Fruit fly (Drosophila melanogaster) whole organism, embryonic: ENCODE results near the gene Nadsyn.

Experiments
- BEAF-32 ChIP-seq: fragments of 200-800 bp; sonication (Bioruptor generic); optimal IDR thresholded peaks from 3 replicates; lab custom pipeline; 2017; ENCODE audit warnings: missing biosample characterization, missing genetic modification characterization, mild to moderate bottlenecking, moderate library complexity, missing genetic modification reagents
- CG10959 ChIP-seq: fragments of 200-800 bp; sonication (Bioruptor generic); IDR thresholded peaks from 2 replicates; pipeline ENCODE4 v1.3.6; 2022; ENCODE audit warnings: missing biosample characterization, missing genetic modification characterization
- CG11695 ChIP-seq: fragments of 200-800 bp; sonication (Bioruptor generic); IDR thresholded peaks from 3 replicates; pipeline ENCODE4 v1.3.6; 2022; ENCODE audit warnings: missing biosample characterization, missing genetic modification characterization
- CG12104 ChIP-seq: fragments of 200-800 bp; sonication (Bioruptor generic); optimal IDR thresholded peaks from 3 replicates; lab custom pipeline; 2016; ENCODE audit warnings: missing biosample characterization, missing genetic modification characterization
- CG12155 ChIP-seq: fragments of 200-800 bp; sonication (Bioruptor generic); optimal IDR thresholded peaks from 3 replicates; lab custom pipeline; 2016; ENCODE audit warnings: missing biosample characterization, missing genetic modification characterization
- CG12659 ChIP-seq: fragments of 200-800 bp; sonication (Bioruptor generic); optimal IDR thresholded peaks from 3 replicates; lab custom pipeline; 2017; ENCODE audit warnings: mild to moderate bottlenecking, missing biosample characterization, missing genetic modification reagents, missing genetic modification characterization
- CG13287 ChIP-seq: fragments of 200-800 bp; sonication (Bioruptor generic); IDR thresholded peaks from 2 replicates; pipeline ENCODE4 v1.3.6; 2022; ENCODE audit warnings: missing biosample characterization, missing genetic modification characterization; ENCODE audit not compliant: partially characterized antibody
- CG15011 ChIP-seq: fragments of 200-800 bp; sonication (Bioruptor generic); optimal IDR thresholded peaks from 3 replicates; lab custom pipeline; 2018; ENCODE audit warnings: missing biosample characterization, mild to moderate bottlenecking, missing genetic modification characterization
- CG16779 ChIP-seq: fragments of 200-800 bp; sonication (Bioruptor generic); IDR thresholded peaks from 2 replicates; pipeline ENCODE4 v1.3.6; 2022; ENCODE audit warnings: missing biosample characterization, missing genetic modification characterization
- CG16815 ChIP-seq: fragments of 200-800 bp; sonication (Bioruptor generic); optimal IDR thresholded peaks from 3 replicates; lab custom pipeline; 2017; ENCODE audit warnings: missing biosample characterization, mild to moderate bottlenecking, missing genetic modification characterization
- CG17361 ChIP-seq: fragments of 200-800 bp; sonication (Bioruptor generic); IDR thresholded peaks from 3 replicates; pipeline ENCODE4 v1.3.6; 2022; ENCODE audit warnings: missing biosample characterization, missing genetic modification characterization
- CG2116 ChIP-seq: fragments of 200-800 bp; sonication (Bioruptor generic); optimal IDR thresholded peaks from 3 replicates; lab custom pipeline; 2018; ENCODE audit warnings: missing biosample characterization, mild to moderate bottlenecking, missing genetic modification characterization
- CG31388 ChIP-seq: fragments of 200-800 bp; sonication (Bioruptor generic); optimal IDR thresholded peaks from 2 replicates; lab custom pipeline; 2016; ENCODE audit warnings: missing biosample characterization, missing genetic modification characterization
- CG3281 ChIP-seq: fragments of 200-800 bp; sonication (Bioruptor generic); optimal IDR thresholded peaks from 3 replicates; lab custom pipeline; 2017; ENCODE audit warnings: missing biosample characterization, mild to moderate bottlenecking, missing genetic modification characterization
- CG4854 ChIP-seq: fragments of 200-800 bp; sonication (Bioruptor generic); optimal IDR thresholded peaks from 2 replicates; lab custom pipeline; 2016; ENCODE audit warnings: missing biosample characterization, missing genetic modification characterization, inconsistent platforms
- CG6254 ChIP-seq: fragments of 200-800 bp; sonication (Bioruptor generic); optimal IDR thresholded peaks from 3 replicates; lab custom pipeline; 2017; ENCODE audit warnings: mild to moderate bottlenecking, missing biosample characterization, missing genetic modification reagents, missing genetic modification characterization
- CG6854 ChIP-seq: fragments of 200-800 bp; sonication (Bioruptor generic); optimal IDR thresholded peaks from 3 replicates; lab custom pipeline; 2017; ENCODE audit warnings: missing biosample characterization, mild to moderate bottlenecking, missing genetic modification characterization
- CG9437 ChIP-seq: fragments of 200-800 bp; sonication (Bioruptor generic); optimal IDR thresholded peaks from 2 replicates; lab custom pipeline; 2018; ENCODE audit warnings: missing biosample characterization, mild to moderate bottlenecking, missing genetic modification characterization
- CG9817 ChIP-seq: fragments of 200-800 bp; sonication (Bioruptor generic); optimal IDR thresholded peaks from 2 replicates; lab custom pipeline; 2018; ENCODE audit warnings: missing biosample characterization, mild to moderate bottlenecking, missing genetic modification characterization, moderate library complexity
- Dfd ChIP-seq, 2 experiments: fragments of >200 bp; optimal IDR thresholded peaks; 2 replicates each; lab custom pipeline; 2017; ENCODE audit warnings: missing biosample characterization in 2 of 2, missing genetic modification characterization in 2 of 2
- Dll ChIP-seq: fragments of 200-800 bp; sonication (Bioruptor generic); IDR thresholded peaks from 4 replicates; pipeline ENCODE4 v1.3.6; 2022; ENCODE audit warnings: missing biosample characterization, missing genetic modification characterization; ENCODE audit not compliant: partially characterized antibody
- Eip74EF ChIP-seq, 2 experiments: fragments of 200-800 bp in 1 of 2; fragments of >200 bp in 1 of 2; sonication (Bioruptor generic) in 1 of 2; optimal IDR thresholded peaks; 2 replicates each; lab custom pipeline; 2017 to 2019; ENCODE audit warnings: missing biosample characterization in 2 of 2, missing genetic modification characterization in 2 of 2, mild to moderate bottlenecking in 1 of 2, moderate library complexity in 1 of 2
- GATAe ChIP-seq: fragments of 200-800 bp; sonication (Bioruptor generic); conservative IDR thresholded peaks from 2 replicates; pipeline ENCODE4 v1.3.6; 2022; ENCODE audit warnings: missing biosample characterization, missing genetic modification characterization
- H2.0 ChIP-seq: fragments of 200-800 bp; sonication (Bioruptor generic); IDR thresholded peaks from 2 replicates; pipeline ENCODE4 v1.3.6; 2022; ENCODE audit warnings: missing biosample characterization, missing genetic modification characterization
- Lim3 ChIP-seq: fragments of 200-800 bp; sonication (Bioruptor generic); IDR thresholded peaks from 2 replicates; pipeline ENCODE4 v1.3.6; 2022; ENCODE audit warnings: missing biosample characterization, missing genetic modification characterization
- NFAT ChIP-seq: fragments of 200-800 bp; sonication (Bioruptor generic); IDR thresholded peaks from 2 replicates; pipeline ENCODE4 v1.3.6; 2022; ENCODE audit warnings: missing biosample characterization, missing genetic modification characterization
- Opbp ChIP-seq: fragments of 200-800 bp; sonication (Bioruptor generic); IDR thresholded peaks from 3 replicates; pipeline ENCODE4 v1.3.6; 2022; ENCODE audit warnings: missing biosample characterization, missing genetic modification characterization; ENCODE audit not compliant: partially characterized antibody
- PHDP ChIP-seq: fragments of 200-800 bp; sonication (Bioruptor generic); optimal IDR thresholded peaks from 3 replicates; lab custom pipeline; 2018; ENCODE audit warnings: missing biosample characterization, mild to moderate bottlenecking, missing genetic modification characterization, moderate library complexity
- Rfx ChIP-seq: fragments of 200-800 bp; sonication (Bioruptor generic); IDR thresholded peaks from 2 replicates; pipeline ENCODE4 v1.3.6; 2022; ENCODE audit warnings: missing biosample characterization, missing genetic modification characterization
- amos ChIP-seq: fragments of 200-800 bp; sonication (Bioruptor generic); IDR thresholded peaks from 2 replicates; pipeline ENCODE4 v1.3.6; 2022; ENCODE audit warnings: missing biosample characterization, missing genetic modification characterization; ENCODE audit not compliant: partially characterized antibody
- bab2 ChIP-seq: fragments of 200-800 bp; sonication (Bioruptor generic); optimal IDR thresholded peaks from 2 replicates; lab custom pipeline; 2016; ENCODE audit warnings: missing biosample characterization, missing genetic modification characterization
- bbx ChIP-seq: fragments of 200-800 bp; sonication (Bioruptor generic); IDR thresholded peaks from 2 replicates; pipeline ENCODE4 v1.3.6; 2022; ENCODE audit warnings: missing biosample characterization, missing genetic modification characterization; ENCODE audit not compliant: partially characterized antibody
- br ChIP-seq: fragments of >200 bp; optimal IDR thresholded peaks from 2 replicates; lab custom pipeline; 2017
- cas ChIP-seq: fragments of 200-800 bp; sonication (Bioruptor generic); IDR thresholded peaks from 2 replicates; pipeline ENCODE4 v1.3.6; 2022; ENCODE audit warnings: missing biosample characterization, missing genetic modification characterization
- chinmo ChIP-seq: fragments of 200-800 bp; sonication (Bioruptor generic); IDR thresholded peaks from 4 replicates; pipeline ENCODE4 v1.3.6; 2022; ENCODE audit warnings: missing biosample characterization, missing genetic modification characterization; ENCODE audit not compliant: partially characterized antibody
- crol ChIP-seq: fragments of 200-800 bp; sonication (Bioruptor generic); IDR thresholded peaks from 2 replicates; pipeline ENCODE4 v1.3.6; 2022; ENCODE audit warnings: missing biosample characterization, missing genetic modification characterization
- ftz-f1 ChIP-seq: fragments of 200-800 bp; sonication (Bioruptor generic); optimal IDR thresholded peaks from 2 replicates; lab custom pipeline; 2016; ENCODE audit warnings: missing biosample characterization, missing genetic modification characterization
- gcm2 ChIP-seq: fragments of 200-800 bp; sonication (Bioruptor generic); optimal IDR thresholded peaks from 2 replicates; lab custom pipeline; 2016; ENCODE audit warnings: missing biosample characterization, missing genetic modification characterization
- gsb-n ChIP-seq: fragments of 200-800 bp; sonication (Bioruptor generic); optimal IDR thresholded peaks from 3 replicates; lab custom pipeline; 2018; ENCODE audit warnings: missing biosample characterization, mild to moderate bottlenecking, missing genetic modification characterization
- jing ChIP-seq: fragments of 200-800 bp; sonication (Bioruptor generic); optimal IDR thresholded peaks from 2 replicates; lab custom pipeline; 2018; ENCODE audit warnings: missing biosample characterization, mild to moderate bottlenecking, missing genetic modification characterization
- mld ChIP-seq: fragments of 200-800 bp; sonication (Bioruptor generic); IDR thresholded peaks from 3 replicates; pipeline ENCODE4 v1.3.6; 2022; ENCODE audit warnings: missing biosample characterization, missing genetic modification characterization; ENCODE audit not compliant: partially characterized antibody
- sens-2 ChIP-seq: fragments of 200-800 bp; sonication (Bioruptor generic); IDR thresholded peaks from 2 replicates; pipeline ENCODE4 v1.3.6; 2022; ENCODE audit warnings: missing biosample characterization, missing genetic modification characterization
- shn ChIP-seq: fragments of 200-800 bp; sonication (Bioruptor generic); optimal IDR thresholded peaks from 3 replicates; lab custom pipeline; 2016; ENCODE audit warnings: missing biosample characterization, missing genetic modification characterization
- sim ChIP-seq: fragments of 200-800 bp; sonication (Bioruptor generic); IDR thresholded peaks from 2 replicates; pipeline ENCODE4 v1.3.6; 2022; ENCODE audit warnings: missing biosample characterization, missing genetic modification characterization
- tin ChIP-seq: fragments of 200-800 bp; sonication (Bioruptor generic); optimal IDR thresholded peaks from 3 replicates; lab custom pipeline; 2016; ENCODE audit warnings: missing biosample characterization, missing genetic modification characterization
- tup ChIP-seq: fragments of 200-800 bp; sonication (Bioruptor generic); optimal IDR thresholded peaks from 2 replicates; lab custom pipeline; 2016; ENCODE audit warnings: missing biosample characterization, mild to moderate bottlenecking, missing genetic modification characterization, moderate library complexity
- twi ChIP-seq: fragments of 200-800 bp; optimal IDR thresholded peaks from 2 replicates; lab custom pipeline; 2019; ENCODE audit warnings: missing biosample characterization, mild to moderate bottlenecking, missing genetic modification characterization, moderate library complexity
- tx ChIP-seq: fragments of 200-800 bp; sonication (Bioruptor generic); optimal IDR thresholded peaks from 2 replicates; lab custom pipeline; 2016; ENCODE audit warnings: missing biosample characterization, missing genetic modification characterization
- z ChIP-seq: fragments of 200-800 bp; sonication (Bioruptor generic); IDR thresholded peaks from 3 replicates; pipeline ENCODE4 v1.3.6; 2022; ENCODE audit warnings: missing biosample characterization, missing genetic modification characterization

Nadsyn gene

dm6 chrX:13639998-13640691 lies 77.9 kb downstream of the Nadsyn start (continued):
- TF ChIP-seq tx (peak; percentile 98), GATAe (GFP tag; lab: Robert Waterston, UW) (peak; percentile 95), Dfd (GFP tag; optimal IDR thresholded peaks at IDR 0.05; lab: Kevin White, UChicago) (no peak), br (lab: Kevin White, UChicago) (no peak), cas (GFP tag; lab: Robert Waterston, UW) (peak; percentile 97), CG2116 (GFP tag; lab: Kevin White, UChicago) (peak; percentile 85), CG11695 (GFP tag; lab: Robert Waterston, UW) (peak; percentile 99), amos (GFP tag; lab: Robert Waterston, UW) (no peak; the same call in 1 of the 2 replicates), gsb-n (tag; lab: Kevin White, UChicago) (peak; percentile 98), NFAT (GFP tag; lab: Robert Waterston, UW) (peak; percentile 100), Opbp (peak; percentile 52; the same call in 2 of the 3 replicates), crol (GFP tag; lab: Robert Waterston, UW) (peak; percentile 79), mld (GFP tag; lab: Robert Waterston, UW) (peak; percentile 73; the same call in 2 of the 3 replicates), sens-2 (peak; percentile 98), tup (GFP tag; lab: Kevin White, UChicago) (peak; percentile 98), Rfx (GFP tag; lab: Robert Waterston, UW) (peak; percentile 99), sim (peak; percentile 98), CG4854 (GFP tag; lab: Kevin White, UChicago) (peak; percentile 97), Eip74EF (GFP tag; optimal IDR thresholded peaks at IDR 0.05; lab: Kevin White, UChicago) (peak in 1 of 2 experiments; percentile 98), CG16815 (GFP tag; lab: Kevin White, UChicago) (peak; percentile 94), PHDP (peak; percentile 99), z (GFP tag; lab: Robert Waterston, UW) (peak; percentile 82), CG12104 (GFP tag; lab: Kevin White, UChicago) (peak; percentile 98), gcm2 (GFP tag; lab: Kevin White, UChicago) (peak; percentile 98), H2.0 (GFP tag; lab: Robert Waterston, UW) (peak; percentile 98), CG31388 (GFP tag; lab: Kevin White, UChicago) (peak; percentile 97), bbx (GFP tag; lab: Robert Waterston, UW) (peak; percentile 46; the same call in 1 of the 2 replicates), Lim3 (GFP tag; lab: Robert Waterston, UW) (peak; percentile 97), CG17361 (GFP tag; lab: Robert Waterston, UW) (peak; percentile 92), bab2 (peak; percentile 99), CG6254 (GFP tag; lab: Kevin White, UChicago) (peak; percentile 97), CG15011 (peak; percentile 97), Dll (GFP tag; lab: Robert Waterston, UW) (peak; percentile 59; the same call in 3 of the 4 replicates), tin (peak; percentile 99), ftz-f1 (peak; percentile 82), CG16779 (GFP tag; lab: Robert Waterston, UW) (peak; percentile 98), shn (GFP tag; lab: Kevin White, UChicago) (peak; percentile 98), CG12659 (GFP tag; lab: Kevin White, UChicago) (peak; percentile 99), BEAF-32 (GFP tag; lab: Kevin White, UChicago) (peak; percentile 5), jing (GFP tag; lab: Kevin White, UChicago) (peak; percentile 99), twi (tag; lab: Kevin White, UChicago) (peak; percentile 96), chinmo (GFP tag; lab: Robert Waterston, UW) (peak; percentile 83; the same call in 1 of the 4 replicates), CG9817 (peak; percentile 98), CG3281 (GFP tag; lab: Kevin White, UChicago) (peak; percentile 98), CG6854 (GFP tag; lab: Kevin White, UChicago) (peak; percentile 98), CG9437 (GFP tag; lab: Kevin White, UChicago) (peak; percentile 93), CG10959 (peak; percentile 97), CG13287 (GFP tag; lab: Robert Waterston, UW) (peak; percentile 68), CG12155 (GFP tag; lab: Kevin White, UChicago) (peak; percentile 97)
